Fruit fly (Drosophila melanogaster) ovary, adult (tissue): Measurements from ENCODE around the gene Xrcc2.
A peak's percentile ranks its signal among the peaks of the same experiment; 100 is the strongest.

ENCODE experiments used
- CG17801 ChIP-seq: fragments of 200-800 bp; optimal IDR thresholded peaks from 2 replicates; lab custom pipeline; 2019; ENCODE audit warnings: missing biosample characterization, mild to moderate bottlenecking, missing genetic modification characterization, moderate library complexity; ENCODE audit not compliant: partially characterized antibody

The Xrcc2 gene

dm6 chrX:18499679-18500187 lies at the start of gene Xrcc2, which contains the start of gene Pgant7:
Gene Xrcc2 (plus strand): TSS chrX:18500127.
Gene Pgant7 (minus strand): TSS chrX:18499986.
- TF ChIP-seq CG17801 (GFP tag; lab: Kevin White, UChicago) = peak; percentile 9

dm6 chrX:18452717-18453116 lies 47.2 kb upstream of the Xrcc2 start:
- no peak for TF ChIP-seq CG17801 (GFP tag; lab: Kevin White, UChicago)

dm6 chrX:18460318-18460717 lies 39.6 kb upstream of the Xrcc2 start, which contains the start of gene CG43843:
Gene CG43843 (minus strand): TSS chrX:18460418.
- TF ChIP-seq CG17801 (GFP tag; lab: Kevin White, UChicago) = no peak

- no peak for TF ChIP-seq CG17801 (GFP tag; lab: Kevin White, UChicago)
Observed at dm6 chrX:18467881-18468280, 32.0 kb upstream of the Xrcc2 start.

- TF ChIP-seq CG17801 (GFP tag; lab: Kevin White, UChicago) = peak; percentile 74
Observed at dm6 chrX:18479307-18480134, 20.4 kb upstream of the Xrcc2 start, which contains the start of gene CG32547. Gene CG32547 (minus strand): TSS chrX:18479487.

- no peak for TF ChIP-seq CG17801 (GFP tag; lab: Kevin White, UChicago)
Observed at dm6 chrX:18482537-18482936, 17.4 kb upstream of the Xrcc2 start.

- no peak for TF ChIP-seq CG17801 (GFP tag; lab: Kevin White, UChicago)
Observed at dm6 chrX:18483261-18484218, 16.4 kb upstream of the Xrcc2 start, which contains the start of gene Hayan. Gene Hayan (minus strand): TSS chrX:18483772.

- TF ChIP-seq CG17801 (GFP tag; lab: Kevin White, UChicago) = no peak
Observed at dm6 chrX:18486356-18487059, 13.4 kb upstream of the Xrcc2 start, which contains the start of gene psh. Gene psh (minus strand): TSS chrX:18486921.

dm6 chrX:18489509-18489908 lies 10.4 kb upstream of the Xrcc2 start, which contains the start of gene CG15046:
Gene CG15046 (minus strand): TSS chrX:18489620.
- no peak for TF ChIP-seq CG17801 (GFP tag; lab: Kevin White, UChicago)

- TF ChIP-seq CG17801 (GFP tag; lab: Kevin White, UChicago) = no peak
Observed at dm6 chrX:18491941-18492340, 8.0 kb upstream of the Xrcc2 start, which contains the start of gene CG15044. Gene CG15044 (minus strand): TSS chrX:18492006.

- no peak for TF ChIP-seq CG17801 (GFP tag; lab: Kevin White, UChicago)
Observed at dm6 chrX:18494165-18494740, 5.7 kb upstream of the Xrcc2 start, which contains the start of gene CG15043. Gene CG15043 (minus strand): TSS chrX:18494168.

- peak; percentile 19 for TF ChIP-seq CG17801 (GFP tag; lab: Kevin White, UChicago)
Observed at dm6 chrX:18504948-18505597, 5.1 kb downstream of the Xrcc2 start, which contains the start of gene Wnt5. Gene Wnt5 (minus strand): TSS chrX:18505405.
